Fruit fly (Drosophila melanogaster): ENCODE data around the gene Daao2.

DNA sequence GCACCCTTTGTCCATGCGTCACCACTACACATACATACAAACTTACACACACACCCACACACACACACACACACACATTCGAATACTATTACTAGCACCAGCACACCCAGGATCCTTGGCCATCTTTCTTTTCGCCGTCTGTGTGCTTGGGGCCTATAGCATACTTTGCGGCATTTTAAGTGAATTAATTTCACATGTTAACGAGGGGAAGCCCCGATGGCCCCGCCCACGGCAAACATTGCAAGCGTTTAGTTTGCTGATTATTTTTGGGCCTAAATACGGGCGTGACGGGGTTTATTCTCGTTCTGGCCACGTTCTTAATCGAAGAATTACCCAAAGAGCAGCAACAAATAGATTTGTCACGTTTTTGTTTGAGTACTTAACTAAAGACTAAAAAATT is 19.4 kb upstream of the Daao2 start:
- TF ChIP-seq Hr78 (GFP tag; optimal IDR thresholded peaks at IDR 0.05) (no peak), pan (optimal IDR thresholded peaks at IDR 0.05) (no peak), psq (GFP tag; optimal IDR thresholded peaks at IDR 0.05) (no peak), br (GFP tag; optimal IDR thresholded peaks at IDR 0.05) (no peak), Abd-B (GFP tag; optimal IDR thresholded peaks at IDR 0.05) (no peak), fru (GFP tag; optimal IDR thresholded peaks at IDR 0.05) (no peak), usp (GFP tag; optimal IDR thresholded peaks at IDR 0.05) (no peak), HLH106 (tag; optimal IDR thresholded peaks at IDR 0.05) (no peak), brk (GFP tag; optimal IDR thresholded peaks at IDR 0.05) (no peak), woc (GFP tag; optimal IDR thresholded peaks at IDR 0.05) (no peak), OdsH (GFP tag; optimal IDR thresholded peaks at IDR 0.05) (no peak)

All from whole organism, wandering third instar larva.